Fruit fly (Drosophila melanogaster): Measurements from ENCODE around the gene CG17321.

CG17321 gene

dm6 chr2L:18896371-18896770 is 51.4 kb downstream of the CG17321 start:
- TF ChIP-seq Lpt (GFP tag; optimal IDR thresholded peaks at IDR 0.05) (no peak), CG3032 (tag; optimal IDR thresholded peaks at IDR 0.05) (no peak), CG8119 (GFP tag; IDR thresholded peaks at IDR 0.05) (no peak), Eip75B (GFP tag; optimal IDR thresholded peaks at IDR 0.05) (no peak), net (GFP tag; optimal IDR thresholded peaks at IDR 0.05) (no peak), acj6 (GFP tag; optimal IDR thresholded peaks at IDR 0.05) (no peak), CG1621 (tag; optimal IDR thresholded peaks at IDR 0.05) (no peak), CG8632 (GFP tag; optimal IDR thresholded peaks at IDR 0.05) (no peak), CG6808 (GFP tag; optimal IDR thresholded peaks at IDR 0.05) (no peak), CG34406 (GFP tag; optimal IDR thresholded peaks at IDR 0.05) (no peak), spab (GFP tag; optimal IDR thresholded peaks at IDR 0.05) (no peak), dac (GFP tag; optimal IDR thresholded peaks at IDR 0.05) (no peak), Sox14 (GFP tag; optimal IDR thresholded peaks at IDR 0.05) (no peak), CG8319 (GFP tag; optimal IDR thresholded peaks at IDR 0.05) (no peak), Hr39 (GFP tag; optimal IDR thresholded peaks at IDR 0.05) (no peak), CG10669 (GFP tag; optimal IDR thresholded peaks at IDR 0.05) (no peak), Eip93F (GFP tag; optimal IDR thresholded peaks at IDR 0.05) (no peak)

dm6 chr2L:18896818-18897578 is 52.0 kb downstream of the CG17321 start:
- TF ChIP-seq CG6854 (GFP tag; optimal IDR thresholded peaks at IDR 0.05) (no peak), Smox (GFP tag; optimal IDR thresholded peaks at IDR 0.05) (peak; percentile 13), Eip78C (GFP tag) (peak; percentile 43), esn (GFP tag; optimal IDR thresholded peaks at IDR 0.05) (peak; percentile 15)

dm6 chr2L:18897992-18898391 is 53.0 kb downstream of the CG17321 start:
- TF ChIP-seq svp (GFP tag): peak; percentile 87
- TF ChIP-seq CG9139 (GFP tag; optimal IDR thresholded peaks at IDR 0.05): no peak

dm6 chr2L:18899254-18899653 is 54.3 kb downstream of the CG17321 start:
- TF ChIP-seq CG3032 (tag; optimal IDR thresholded peaks at IDR 0.05) (no peak), CG32006 (GFP tag; optimal IDR thresholded peaks at IDR 0.05) (peak; percentile 48), Ets96B (tag; optimal IDR thresholded peaks at IDR 0.05) (peak; percentile 21), OdsH (GFP tag; optimal IDR thresholded peaks at IDR 0.05) (peak; percentile 25), CG11902 (GFP tag; optimal IDR thresholded peaks at IDR 0.05) (no peak), CG31627 (GFP tag; optimal IDR thresholded peaks at IDR 0.05) (peak; percentile 34), Sox102F (GFP tag; optimal IDR thresholded peaks at IDR 0.05) (peak; percentile 4), fkh (GFP tag; optimal IDR thresholded peaks at IDR 0.05) (no peak), CG6854 (GFP tag; optimal IDR thresholded peaks at IDR 0.05) (no peak), CG9139 (GFP tag; optimal IDR thresholded peaks at IDR 0.05) (no peak), acj6 (GFP tag; optimal IDR thresholded peaks at IDR 0.05) (peak; percentile 22), CG11762 (GFP tag; optimal IDR thresholded peaks at IDR 0.05; ENCODE audit: insufficient read depth) (no peak), Met (GFP tag; optimal IDR thresholded peaks at IDR 0.05) (peak; percentile 10), CG10669 (GFP tag; optimal IDR thresholded peaks at IDR 0.05) (peak; percentile 10), CG8632 (GFP tag; optimal IDR thresholded peaks at IDR 0.05) (no peak), net (GFP tag; optimal IDR thresholded peaks at IDR 0.05) (no peak), svp (GFP tag) (peak; percentile 64), achi (GFP tag; optimal IDR thresholded peaks at IDR 0.05) (peak; percentile 35), topi (GFP tag; optimal IDR thresholded peaks at IDR 0.05) (peak; percentile 17), CG8119 (GFP tag; IDR thresholded peaks at IDR 0.05) (peak; percentile 51; the same call in 2 of the 3 replicates), CG6163 (GFP tag; IDR thresholded peaks at IDR 0.05) (0 out of 3 replicates have a peak, but pooled peaks have one; percentile 58), Hr39 (GFP tag; optimal IDR thresholded peaks at IDR 0.05) (peak; percentile 35), CG6792 (GFP tag; optimal IDR thresholded peaks at IDR 0.05) (peak; percentile 3), cyc (GFP tag; optimal IDR thresholded peaks at IDR 0.05) (peak; percentile 21), dsx (GFP tag; optimal IDR thresholded peaks at IDR 0.05; ENCODE audit: poor library complexity, severe bottlenecking) (no peak), salr (GFP tag; optimal IDR thresholded peaks at IDR 0.05) (peak in 1 of 2 experiments; percentile 30), Gug (GFP tag; IDR thresholded peaks at IDR 0.05) (peak; percentile 21; the same call in 1 of the 2 replicates), Lpt (GFP tag; optimal IDR thresholded peaks at IDR 0.05) (no peak), Hr4 (GFP tag; optimal IDR thresholded peaks at IDR 0.05) (peak; percentile 57), Eip78C (GFP tag) (peak; percentile 69), CG15336 (GFP tag; IDR thresholded peaks at IDR 0.05) (peak; percentile 47; the same call in 1 of the 2 replicates), Sox14 (GFP tag; optimal IDR thresholded peaks at IDR 0.05) (peak; percentile 33), Eip75B (GFP tag; optimal IDR thresholded peaks at IDR 0.05) (peak; percentile 5), spab (GFP tag; optimal IDR thresholded peaks at IDR 0.05) (no peak), pdm3 (GFP tag; optimal IDR thresholded peaks at IDR 0.05) (peak; percentile 25)

Measured in whole organism, prepupa.